Worm (Caenorhabditis elegans): ENCODE data around the gene Y73B6BL.31.

The Y73B6BL.31 gene

DNA sequence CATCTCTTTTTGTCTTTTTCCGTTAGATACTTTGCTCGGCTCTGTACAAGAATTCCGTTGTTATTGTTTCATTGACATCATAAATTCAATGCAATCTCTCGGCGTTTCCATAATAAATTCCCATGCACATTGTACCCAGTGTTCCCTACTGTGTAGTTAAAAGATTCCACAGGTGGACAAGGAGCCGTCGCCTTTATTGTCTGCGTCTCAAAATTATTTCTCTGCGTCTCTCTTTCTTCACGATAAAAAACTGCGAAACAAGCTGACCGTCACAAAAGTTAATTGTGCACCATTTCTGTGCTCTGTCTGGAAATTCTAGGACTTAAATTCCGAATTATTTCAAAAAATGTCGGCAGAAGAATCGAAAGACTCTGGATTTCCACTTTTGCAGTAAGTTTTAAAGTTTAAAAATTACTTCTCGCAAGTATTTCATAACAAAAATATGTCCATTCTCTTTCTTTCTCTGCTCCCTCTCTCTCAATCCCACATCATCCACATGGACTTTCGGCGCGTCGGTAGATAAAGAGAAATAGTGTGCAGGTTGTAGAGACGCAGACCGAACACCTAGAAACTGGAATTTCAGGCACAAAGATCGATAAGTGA, 416 bp downstream of the Y73B6BL.31 start (continued):
- TF ChIP-seq ceh-62 (tag; optimal IDR thresholded peaks at IDR 0.05) = no peak
- TF ChIP-seq hlh-11 (tag; optimal IDR thresholded peaks at IDR 0.05) = peak; percentile 83
- TF ChIP-seq ZK337.2 (GFP tag; IDR thresholded peaks at IDR 0.05) = no peak
- TF ChIP-seq nhr-48 (tag; optimal IDR thresholded peaks at IDR 0.05) = peak; percentile 58
- no peak for TF ChIP-seq F37D6.2 (tag; optimal IDR thresholded peaks at IDR 0.05)
- no peak for TF ChIP-seq ZK546.5 (tag; optimal IDR thresholded peaks at IDR 0.05)
- TF ChIP-seq hlh-30 (tag; optimal IDR thresholded peaks at IDR 0.05; ENCODE audit: insufficient read depth) = peak; percentile 3
- peak; percentile 14 for TF ChIP-seq dpl-1 (GFP tag; optimal IDR thresholded peaks at IDR 0.05)
- TF ChIP-seq nhr-10 (tag; optimal IDR thresholded peaks at IDR 0.05) = no peak
- no peak for TF ChIP-seq nhr-6 (tag; optimal IDR thresholded peaks at IDR 0.05)
- TF ChIP-seq arid-1 (GFP tag; conservative IDR thresholded peaks at IDR 0.05) = no peak
- TF ChIP-seq ceh-82 (tag; optimal IDR thresholded peaks at IDR 0.05) = no peak

- TF ChIP-seq nhr-10 (tag; optimal IDR thresholded peaks at IDR 0.05) = no peak
- peak; percentile 6 for TF ChIP-seq aha-1 (tag)
- no peak for TF ChIP-seq ceh-20 (GFP tag; IDR thresholded peaks at IDR 0.05)
- TF ChIP-seq R02D3.7 (tag; optimal IDR thresholded peaks at IDR 0.05) = no peak
- TF ChIP-seq gei-8 (GFP tag; optimal IDR thresholded peaks at IDR 0.05) = no peak
- TF ChIP-seq nhr-48 (tag; optimal IDR thresholded peaks at IDR 0.05) = no peak
- TF ChIP-seq zfp-2 (tag; optimal IDR thresholded peaks at IDR 0.05) = no peak
- no peak for TF ChIP-seq attf-4 (tag; optimal IDR thresholded peaks at IDR 0.05)
- TF ChIP-seq dve-1 (tag; optimal IDR thresholded peaks at IDR 0.05; ENCODE audit: insufficient read depth) = peak; percentile 23
- TF ChIP-seq unc-130 (GFP tag; optimal IDR thresholded peaks at IDR 0.05) = no peak
- TF ChIP-seq ZK546.5 (tag; optimal IDR thresholded peaks at IDR 0.05) = no peak
- TF ChIP-seq daf-16 (GFP tag; optimal IDR thresholded peaks at IDR 0.05) = no peak
- peak; percentile 79 for TF ChIP-seq daf-16 (tag; optimal IDR thresholded peaks at IDR 0.05)
- TF ChIP-seq lin-13 (GFP tag; optimal IDR thresholded peaks at IDR 0.05) = no peak
Observed at ce11 chrIV:6443018-6443417, 1.3 kb downstream of the Y73B6BL.31 start.

ce11 chrIV:6457472-6457871, 15.8 kb downstream of the Y73B6BL.31 start, which contains the start of gene lgc-10:
Gene lgc-10, minus strand, starts transcription at chrIV:6457572.
- TF ChIP-seq R02D3.7 (tag; optimal IDR thresholded peaks at IDR 0.05) = no peak
- no peak for TF ChIP-seq nhr-77 (tag; optimal IDR thresholded peaks at IDR 0.05)
- no peak for TF ChIP-seq zfp-2 (tag; optimal IDR thresholded peaks at IDR 0.05)
- TF ChIP-seq ces-1 (GFP tag; optimal IDR thresholded peaks at IDR 0.05) = no peak
- no peak for TF ChIP-seq mxl-2 (GFP tag; conservative IDR thresholded peaks at IDR 0.05)
- no peak for TF ChIP-seq arid-1 (GFP tag; conservative IDR thresholded peaks at IDR 0.05)
- TF ChIP-seq dmd-9 (GFP tag; IDR thresholded peaks at IDR 0.05) = no peak
- TF ChIP-seq lin-39 (tag; optimal IDR thresholded peaks at IDR 0.05) = no peak

DNA sequence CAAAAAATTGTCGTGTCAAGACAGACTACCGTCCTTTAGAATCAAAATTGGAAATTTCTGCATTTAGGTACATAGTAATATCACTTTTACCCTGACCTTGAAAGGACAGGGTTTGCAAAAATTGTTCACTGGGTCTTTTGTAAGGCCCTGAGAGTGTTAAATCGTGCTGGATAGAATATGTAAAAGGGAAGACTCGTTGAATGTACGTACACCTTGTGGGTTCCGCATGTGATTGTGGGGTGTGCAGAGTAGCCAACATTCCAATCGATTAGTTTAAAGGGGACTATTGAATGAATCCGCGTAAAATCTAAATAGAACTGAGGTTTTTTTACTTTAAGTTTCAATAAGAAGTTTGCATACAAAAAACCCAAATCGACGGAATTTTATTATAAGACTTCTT, 18.9 kb downstream of the Y73B6BL.31 start:
- TF ChIP-seq lin-39 (tag; optimal IDR thresholded peaks at IDR 0.05) = no peak
- peak; percentile 87 for TF ChIP-seq snpc-1.2 (GFP tag; IDR thresholded peaks at IDR 0.05)
- no peak for TF ChIP-seq mep-1 (tag; optimal IDR thresholded peaks at IDR 0.05)

DNA sequence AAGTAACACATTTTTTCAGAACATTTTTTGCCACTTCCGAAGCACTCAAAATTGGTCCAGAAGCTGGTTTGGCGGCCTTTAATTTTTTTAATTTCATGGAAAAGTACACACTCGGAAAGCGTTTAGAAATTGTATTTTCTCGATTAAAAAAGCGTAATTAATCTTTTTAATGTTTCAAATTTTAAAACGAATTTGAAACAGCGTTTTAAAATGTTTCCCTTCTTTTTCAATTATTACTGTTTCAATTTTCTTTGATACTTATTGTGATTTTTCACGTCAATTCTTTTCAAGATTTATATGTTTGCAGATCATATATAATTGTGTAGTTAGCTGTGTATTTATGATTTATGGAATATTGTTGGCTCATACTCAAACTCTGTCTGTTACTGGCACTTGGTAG, 22.3 kb downstream of the Y73B6BL.31 start, which contains the start of gene acr-25:
Gene acr-25 (plus strand): TSS at position 301 of the 400 bp plus-strand sequence.
- TF ChIP-seq lin-13 (GFP tag; optimal IDR thresholded peaks at IDR 0.05) (no peak), hlh-30 (tag; optimal IDR thresholded peaks at IDR 0.05; ENCODE audit: insufficient read depth) (no peak), nhr-25 (tag; optimal IDR thresholded peaks at IDR 0.05; ENCODE audit: borderline replicate concordance, insufficient read depth) (no peak), nhr-41 (GFP tag; IDR thresholded peaks at IDR 0.05) (no peak), ceh-20 (GFP tag; IDR thresholded peaks at IDR 0.05) (no peak), saeg-2 (GFP tag; IDR thresholded peaks at IDR 0.05) (no peak), lir-3 (tag; optimal IDR thresholded peaks at IDR 0.05) (no peak), ztf-7 (tag; optimal IDR thresholded peaks at IDR 0.05) (no peak), dmd-6 (GFP tag; IDR thresholded peaks at IDR 0.05) (no peak), R02D3.7 (tag; optimal IDR thresholded peaks at IDR 0.05) (no peak), dpl-1 (GFP tag; optimal IDR thresholded peaks at IDR 0.05) (no peak), ceh-62 (tag; optimal IDR thresholded peaks at IDR 0.05) (no peak), dmd-9 (GFP tag; IDR thresholded peaks at IDR 0.05) (no peak), nhr-28 (tag; optimal IDR thresholded peaks at IDR 0.05) (no peak), ZK337.2 (GFP tag; IDR thresholded peaks at IDR 0.05) (no peak), cey-2 (tag; optimal IDR thresholded peaks at IDR 0.05; ENCODE audit: borderline replicate concordance, insufficient read depth) (no peak), Y75B8A.6 (GFP tag; IDR thresholded peaks at IDR 0.05) (no peak), lin-1 (GFP tag; IDR thresholded peaks at IDR 0.05) (no peak)

Measured in whole organism, L4 larva.